Worm (Caenorhabditis elegans) whole organism, L4 larva: ENCODE data around the gene nas-4.

Experiments
- F26F4.8 ChIP-seq: fragments of 200-800 bp; sonication (Bioruptor generic); conservative IDR thresholded peaks from 2 replicates; pipeline ENCODE4 v1.3.6; 2022; ENCODE audit warnings: missing genetic modification characterization, missing compliant biosample characterization
- F44E2.7 ChIP-seq: fragments of 200-800 bp; sonication (Bioruptor generic); IDR thresholded peaks from 2 replicates; pipeline ENCODE4 v2.1.2; 2022; ENCODE audit warnings: missing genetic modification characterization, missing compliant biosample characterization
- T20F7.1 ChIP-seq: fragments of 200-800 bp; sonication (Bioruptor generic); optimal IDR thresholded peaks from 2 replicates; lab custom pipeline; 2018; ENCODE audit warnings: mild to moderate bottlenecking, missing genetic modification characterization, missing compliant biosample characterization
- Y105C5A.15 ChIP-seq: fragments of 200-800 bp; sonication (Bioruptor generic); IDR thresholded peaks from 2 replicates; pipeline ENCODE4 v1.3.6; 2022; ENCODE audit warnings: missing genetic modification characterization, missing compliant biosample characterization
- Y5F2A.4 ChIP-seq: fragments of 200-800 bp; sonication (Bioruptor generic); optimal IDR thresholded peaks from 2 replicates; lab custom pipeline; 2018; ENCODE audit warnings: mild to moderate bottlenecking, missing genetic modification characterization, missing compliant biosample characterization
- ZK337.2 ChIP-seq: fragments of 200-800 bp; sonication (Bioruptor generic); IDR thresholded peaks from 2 replicates; pipeline ENCODE4 v1.3.6; 2022; ENCODE audit warnings: missing genetic modification reagents, missing genetic modification characterization, missing compliant biosample characterization
- ZK546.5 ChIP-seq, 2 experiments: sonication (generic microtip); optimal IDR thresholded peaks; 2 replicates each; lab custom pipeline; 2017; ENCODE audit warnings: missing biosample characterization in 2 of 2, missing genetic modification characterization in 2 of 2
- ama-1 ChIP-seq: fragments of 150-350 bp; optimal IDR thresholded peaks from 2 replicates; lab custom pipeline; 2014; ENCODE audit warnings: inconsistent platforms, mixed read lengths
- attf-4 ChIP-seq: sonication (generic microtip); optimal IDR thresholded peaks from 3 replicates; lab custom pipeline; 2017; ENCODE audit warnings: missing biosample characterization, missing genetic modification characterization
- ceh-20 ChIP-seq: fragments of 200-800 bp; sonication (Bioruptor generic); IDR thresholded peaks from 2 replicates; pipeline ENCODE4 v1.3.6; 2022; ENCODE audit warnings: missing genetic modification reagents, missing genetic modification characterization, missing compliant biosample characterization
- ceh-32 ChIP-seq: sonication (generic microtip); optimal IDR thresholded peaks from 2 replicates; lab custom pipeline; 2016; ENCODE audit warnings: mild to moderate bottlenecking, missing genetic modification characterization, missing compliant biosample characterization; ENCODE audit not compliant: poor library complexity
- ceh-62 ChIP-seq: sonication (generic microtip); optimal IDR thresholded peaks from 2 replicates; lab custom pipeline; 2017; ENCODE audit warnings: missing biosample characterization, missing genetic modification characterization
- dmd-6 ChIP-seq: fragments of 200-800 bp; sonication (Bioruptor generic); IDR thresholded peaks from 2 replicates; pipeline ENCODE4 v1.3.6; 2022; ENCODE audit warnings: missing genetic modification reagents, missing genetic modification characterization, missing compliant biosample characterization
- dmd-8 ChIP-seq: fragments of 200-800 bp; sonication (Bioruptor generic); IDR thresholded peaks from 2 replicates; pipeline ENCODE4 v1.3.6; 2022; ENCODE audit warnings: missing genetic modification characterization, missing compliant biosample characterization
- duxl-1 ChIP-seq: sonication (generic microtip); optimal IDR thresholded peaks from 2 replicates; lab custom pipeline; 2016; ENCODE audit warnings: mild to moderate bottlenecking, missing genetic modification characterization, moderate library complexity, missing compliant biosample characterization; ENCODE audit not compliant: poor library complexity
- dve-1 ChIP-seq: sonication (generic microtip); optimal IDR thresholded peaks from 2 replicates; lab custom pipeline; 2017; ENCODE audit warnings: antibody characterized with exemption, mild to moderate bottlenecking, missing genetic modification characterization, missing compliant biosample characterization; ENCODE audit not compliant: insufficient read depth
- egl-27 ChIP-seq: sonication (generic microtip); optimal IDR thresholded peaks from 3 replicates; lab custom pipeline; 2017; ENCODE audit warnings: missing biosample characterization, missing genetic modification reagents, missing genetic modification characterization
- egl-43 ChIP-seq: fragments of 200-800 bp; sonication (Bioruptor generic); IDR thresholded peaks from 2 replicates; pipeline ENCODE4 v1.3.6; 2022; ENCODE audit warnings: missing genetic modification reagents, missing genetic modification characterization, missing compliant biosample characterization
- fos-1 ChIP-seq: fragments of 150-350 bp; optimal IDR thresholded peaks from 2 replicates; lab custom pipeline; 2014; ENCODE audit warnings: missing biosample characterization, missing genetic modification characterization
- hlh-30 ChIP-seq: sonication (generic microtip); optimal IDR thresholded peaks from 2 replicates; lab custom pipeline; 2017; ENCODE audit warnings: antibody characterized with exemption, mild to moderate bottlenecking, missing genetic modification characterization, missing compliant biosample characterization; ENCODE audit not compliant: insufficient read depth
- hmg-1.1 ChIP-seq: fragments of 200-800 bp; sonication (Bioruptor generic); IDR thresholded peaks from 2 replicates; pipeline ENCODE4 v1.3.6; 2022; ENCODE audit warnings: missing genetic modification reagents, missing genetic modification characterization, missing compliant biosample characterization
- lim-7 ChIP-seq: fragments of 200-800 bp; sonication (Bioruptor generic); IDR thresholded peaks from 2 replicates; pipeline ENCODE4 v1.3.6; 2022; ENCODE audit warnings: missing genetic modification characterization, missing compliant biosample characterization
- lin-13 ChIP-seq: fragments of 150-350 bp; optimal IDR thresholded peaks from 2 replicates; lab custom pipeline; 2014; ENCODE audit warnings: missing biosample characterization, missing genetic modification reagents, missing genetic modification characterization
- lin-15B ChIP-seq: fragments of 150-350 bp; sonication (generic microtip); optimal IDR thresholded peaks from 3 replicates; lab custom pipeline; 2014; ENCODE audit warnings: missing biosample characterization, missing genetic modification characterization
- lin-29 ChIP-seq: fragments of 200-800 bp; sonication (Bioruptor generic); IDR thresholded peaks from 2 replicates; pipeline ENCODE4 v1.3.6; 2022; ENCODE audit warnings: missing genetic modification reagents, missing genetic modification characterization, missing compliant biosample characterization
- lin-38 ChIP-seq: fragments of 200-800 bp; sonication (Bioruptor generic); IDR thresholded peaks from 2 replicates; pipeline ENCODE4 v1.3.6; 2022; ENCODE audit warnings: missing genetic modification reagents, missing genetic modification characterization, missing compliant biosample characterization
- lin-39 ChIP-seq: fragments of 150-350 bp; optimal IDR thresholded peaks from 2 replicates; lab custom pipeline; 2014; ENCODE audit warnings: missing biosample characterization, missing genetic modification reagents, missing genetic modification characterization
- lsy-2 ChIP-seq, 2 experiments: fragments of 150-350 bp in 1 of 2; sonication (generic microtip) in 1 of 2; optimal IDR thresholded peaks; 2 replicates each; lab custom pipeline; 2014 to 2017; ENCODE audit warnings: missing biosample characterization in 2 of 2, missing genetic modification characterization in 2 of 2
- madf-5 ChIP-seq, 2 experiments: fragments of 200-800 bp; sonication (Bioruptor generic); IDR thresholded peaks; 2 replicates each; pipeline ENCODE4 v1.3.6; 2022; ENCODE audit warnings: missing compliant biosample characterization in 2 of 2, missing genetic modification characterization in 2 of 2
- mdl-1 ChIP-seq, 2 experiments: fragments of 150-350 bp in 1 of 2; sonication (generic microtip) in 1 of 2; optimal IDR thresholded peaks; 2 replicates each; lab custom pipeline; 2014 to 2017; ENCODE audit warnings: missing biosample characterization in 2 of 2, missing genetic modification characterization in 2 of 2
- mdt-29 ChIP-seq: fragments of 200-800 bp; sonication (Bioruptor generic); IDR thresholded peaks from 2 replicates; pipeline ENCODE4 v1.3.6; 2022; ENCODE audit warnings: missing genetic modification reagents, missing genetic modification characterization, missing compliant biosample characterization
- mxl-2 ChIP-seq: fragments of 200-800 bp; sonication (Bioruptor generic); conservative IDR thresholded peaks from 2 replicates; pipeline ENCODE4 v1.3.6; 2022; ENCODE audit warnings: missing genetic modification reagents, missing genetic modification characterization, missing compliant biosample characterization
- nhr-10 ChIP-seq: fragments of 150-350 bp; optimal IDR thresholded peaks from 2 replicates; lab custom pipeline; 2014; ENCODE audit warnings: missing biosample characterization, missing genetic modification characterization
- nhr-102 ChIP-seq: sonication (generic microtip); optimal IDR thresholded peaks from 2 replicates; lab custom pipeline; 2016; ENCODE audit warnings: mild to moderate bottlenecking, missing genetic modification characterization, moderate library complexity, missing compliant biosample characterization
- nhr-111 ChIP-seq: fragments of 200-800 bp; sonication (Bioruptor generic); optimal IDR thresholded peaks from 2 replicates; lab custom pipeline; 2018; ENCODE audit warnings: mild to moderate bottlenecking, missing genetic modification characterization, missing compliant biosample characterization
- nhr-237 ChIP-seq: sonication (generic microtip); optimal IDR thresholded peaks from 2 replicates; lab custom pipeline; 2017; ENCODE audit warnings: missing biosample characterization, missing genetic modification characterization
- nhr-25 ChIP-seq: sonication (generic microtip); optimal IDR thresholded peaks from 2 replicates; lab custom pipeline; 2017; ENCODE audit warnings: missing genetic modification characterization, mild to moderate bottlenecking, missing compliant biosample characterization, antibody characterized with exemption, moderate library complexity, borderline replicate concordance; ENCODE audit not compliant: insufficient read depth
- nhr-41 ChIP-seq: fragments of 200-800 bp; sonication (Bioruptor generic); IDR thresholded peaks from 2 replicates; pipeline ENCODE4 v1.3.6; 2022; ENCODE audit warnings: missing genetic modification reagents, missing genetic modification characterization, missing compliant biosample characterization
- nhr-42 ChIP-seq: fragments of 200-800 bp; sonication (Bioruptor generic); IDR thresholded peaks from 2 replicates; pipeline ENCODE4 v1.3.6; 2022; ENCODE audit warnings: missing genetic modification characterization, missing compliant biosample characterization
- nhr-48 ChIP-seq: sonication (generic microtip); optimal IDR thresholded peaks from 2 replicates; lab custom pipeline; 2016; ENCODE audit warnings: mild to moderate bottlenecking, missing genetic modification characterization, missing compliant biosample characterization
- nhr-77 ChIP-seq: fragments of 150-350 bp; optimal IDR thresholded peaks from 2 replicates; lab custom pipeline; 2014; ENCODE audit warnings: missing biosample characterization, missing genetic modification characterization
- pha-4 ChIP-seq, 2 experiments: fragments of 150-350 bp in 1 of 2; fragments of 200-800 bp in 1 of 2; sonication (Bioruptor generic) in 1 of 2; IDR thresholded peaks in 1 of 2; optimal IDR thresholded peaks in 1 of 2; 2 replicates each; pipeline versions ENCODE4 v1.3.6 to Lab custom; 2014 to 2022; ENCODE audit warnings: missing genetic modification characterization in 2 of 2, missing genetic modification reagents in 2 of 2, missing biosample characterization in 1 of 2, missing compliant biosample characterization in 1 of 2
- php-3 ChIP-seq: fragments of 200-800 bp; sonication (Bioruptor generic); IDR thresholded peaks from 2 replicates; pipeline ENCODE4 v1.3.6; 2022; ENCODE audit warnings: missing genetic modification reagents, missing genetic modification characterization, missing compliant biosample characterization
- pqm-1 ChIP-seq: sonication (generic microtip); optimal IDR thresholded peaks from 2 replicates; lab custom pipeline; 2017; ENCODE audit warnings: missing biosample characterization, missing genetic modification characterization
- saeg-2 ChIP-seq: fragments of 200-800 bp; sonication (Bioruptor generic); IDR thresholded peaks from 2 replicates; pipeline ENCODE4 v1.3.6; 2022; ENCODE audit warnings: missing genetic modification reagents, missing genetic modification characterization, missing compliant biosample characterization
- sdz-12 ChIP-seq: fragments of 200-800 bp; sonication (Bioruptor generic); optimal IDR thresholded peaks from 2 replicates; lab custom pipeline; 2018; ENCODE audit warnings: mild to moderate bottlenecking, missing genetic modification characterization, missing compliant biosample characterization
- set-16 ChIP-seq: fragments of 200-800 bp; sonication (Bioruptor generic); IDR thresholded peaks from 2 replicates; pipeline ENCODE4 v1.3.6; 2022; ENCODE audit warnings: missing genetic modification reagents, missing genetic modification characterization, missing compliant biosample characterization
- unc-130 ChIP-seq: sonication (generic microtip); optimal IDR thresholded peaks from 2 replicates; lab custom pipeline; 2016; ENCODE audit warnings: missing genetic modification reagents, missing genetic modification characterization, missing compliant biosample characterization
- unc-39 ChIP-seq: sonication (generic microtip); optimal IDR thresholded peaks from 2 replicates; lab custom pipeline; 2017; ENCODE audit warnings: missing biosample characterization, missing genetic modification characterization
- zfp-3 ChIP-seq: fragments of 200-800 bp; sonication (Bioruptor generic); conservative IDR thresholded peaks from 2 replicates; pipeline ENCODE4 v1.3.6; 2022; ENCODE audit warnings: missing genetic modification reagents, missing genetic modification characterization, missing compliant biosample characterization
- ztf-11 ChIP-seq: fragments of 150-350 bp; optimal IDR thresholded peaks from 2 replicates; lab custom pipeline; 2014; ENCODE audit warnings: missing biosample characterization, missing genetic modification characterization

The nas-4 gene

DNA sequence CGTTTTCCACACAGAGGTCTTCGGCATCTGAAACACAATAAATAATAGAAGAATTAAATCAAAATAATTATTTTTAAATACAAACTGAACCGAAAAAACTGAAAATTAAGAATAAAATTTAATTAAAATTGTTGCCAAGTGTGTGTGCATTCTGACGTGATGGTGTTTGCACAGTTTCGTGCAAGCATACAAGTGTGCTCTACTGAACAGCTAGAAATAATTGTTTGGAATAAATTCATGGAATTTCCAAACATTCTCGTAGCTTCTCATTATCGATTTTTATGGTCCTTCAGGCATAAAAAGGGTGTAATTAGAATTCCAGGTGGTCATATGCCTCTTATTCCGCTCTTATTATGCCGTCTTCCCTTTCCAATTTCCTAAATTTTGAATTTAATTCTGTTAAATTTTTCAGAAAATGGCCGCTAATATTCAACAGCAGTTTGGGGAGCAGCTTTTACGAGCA lies 16.3 kb upstream of the nas-4 start, which contains the start of the genes mrps-17 and txdc-9:
Gene mrps-17, minus strand, starts transcription at position 33 of the 463 bp plus-strand sequence.
Gene txdc-9, plus strand, starts transcription at position 413 of the 463 bp plus-strand sequence.
- no peak for TF ChIP-seq nhr-42 (GFP tag; lab: Robert Waterston, UW)
- peak in 1 of 2 experiments; percentile 19 for TF ChIP-seq mdl-1 (tag; optimal IDR thresholded peaks at IDR 0.05; lab: Kevin White, UChicago)
- TF ChIP-seq unc-130 (GFP tag; lab: Kevin White, UChicago), result no peak
- TF ChIP-seq duxl-1 (tag; lab: Kevin White, UChicago), result no peak
- TF ChIP-seq php-3, result no peak
- no peak for TF ChIP-seq set-16 (GFP tag; lab: Robert Waterston, UW)
- no peak for TF ChIP-seq saeg-2 (GFP tag; lab: Robert Waterston, UW)
- TF ChIP-seq ceh-20 (GFP tag; lab: Robert Waterston, UW), result no peak
- no peak for TF ChIP-seq nhr-25 (tag; lab: Kevin White, UChicago)
- TF ChIP-seq ceh-62, result no peak
- no peak for TF ChIP-seq mxl-2 (GFP tag; lab: Robert Waterston, UW)
- no peak for TF ChIP-seq egl-43 (GFP tag; lab: Robert Waterston, UW)
- TF ChIP-seq lin-38 (GFP tag; lab: Robert Waterston, UW), result peak; percentile 93
- no peak for TF ChIP-seq zfp-3 (GFP tag; lab: Robert Waterston, UW)
- peak; percentile 71 for TF ChIP-seq dve-1 (tag; lab: Kevin White, UChicago)
- TF ChIP-seq mdt-29, result no peak
- no peak for TF ChIP-seq ama-1
- no peak for TF ChIP-seq unc-39 (tag; lab: Kevin White, UChicago)
- no peak for TF ChIP-seq dmd-8
- TF ChIP-seq madf-5 (GFP tag; IDR thresholded peaks at IDR 0.05; lab: Robert Waterston, UW), result no peak
- no peak for TF ChIP-seq F44E2.7 (GFP tag; lab: Robert Waterston, UW)
- TF ChIP-seq nhr-111 (GFP tag; lab: Kevin White, UChicago), result no peak
- TF ChIP-seq pqm-1 (tag; lab: Kevin White, UChicago), result no peak
- TF ChIP-seq egl-27 (tag; lab: Kevin White, UChicago), result no peak
- TF ChIP-seq T20F7.1 (GFP tag; lab: Kevin White, UChicago), result no peak
- TF ChIP-seq F26F4.8 (GFP tag; lab: Robert Waterston, UW), result no peak
- TF ChIP-seq Y105C5A.15 (GFP tag; lab: Robert Waterston, UW), result no peak
- TF ChIP-seq nhr-48, result no peak
- no peak for TF ChIP-seq nhr-10 (tag; lab: Kevin White, UChicago)
- TF ChIP-seq sdz-12 (GFP tag; lab: Kevin White, UChicago), result no peak
- no peak for TF ChIP-seq nhr-41
- no peak for TF ChIP-seq nhr-237 (tag; lab: Kevin White, UChicago)
- peak; percentile 17 to 92 for TF ChIP-seq lsy-2 (tag; optimal IDR thresholded peaks at IDR 0.05; lab: Kevin White, UChicago)
- TF ChIP-seq fos-1 (tag; lab: Kevin White, UChicago), result no peak
- no peak for TF ChIP-seq ceh-32 (tag; lab: Kevin White, UChicago)
- TF ChIP-seq attf-4, result no peak
- no peak for TF ChIP-seq nhr-102 (tag; lab: Kevin White, UChicago)
- TF ChIP-seq hlh-30, result no peak
- TF ChIP-seq lin-13 (GFP tag; lab: Kevin White, UChicago), result peak; percentile 31
- peak; percentile 8; the same call in 1 of the 2 replicates for TF ChIP-seq dmd-6 (GFP tag; lab: Robert Waterston, UW)
- TF ChIP-seq ZK546.5 (tag; optimal IDR thresholded peaks at IDR 0.05; lab: Kevin White, UChicago), result no peak
- no peak for TF ChIP-seq lin-15B (tag; lab: Kevin White, UChicago)
- peak; percentile 61 for TF ChIP-seq hmg-1.1 (GFP tag; lab: Robert Waterston, UW)
- no peak for TF ChIP-seq ztf-11 (tag; lab: Kevin White, UChicago)
- TF ChIP-seq lim-7 (GFP tag; lab: Robert Waterston, UW), result no peak
- no peak for TF ChIP-seq lin-29
- no peak for TF ChIP-seq pha-4 (GFP tag; IDR thresholded peaks at IDR 0.05; lab: Robert Waterston, UW)
- peak; percentile 58 for TF ChIP-seq pha-4 (tag; optimal IDR thresholded peaks at IDR 0.05; lab: Kevin White, UChicago)
- TF ChIP-seq lin-39, result no peak
- no peak for TF ChIP-seq Y5F2A.4
- no peak for TF ChIP-seq ZK337.2
- peak; percentile 56 for TF ChIP-seq nhr-77 (tag; lab: Kevin White, UChicago)
